Worm (Caenorhabditis elegans): ENCODE measurements around the gene C52B9.8.

DNA sequence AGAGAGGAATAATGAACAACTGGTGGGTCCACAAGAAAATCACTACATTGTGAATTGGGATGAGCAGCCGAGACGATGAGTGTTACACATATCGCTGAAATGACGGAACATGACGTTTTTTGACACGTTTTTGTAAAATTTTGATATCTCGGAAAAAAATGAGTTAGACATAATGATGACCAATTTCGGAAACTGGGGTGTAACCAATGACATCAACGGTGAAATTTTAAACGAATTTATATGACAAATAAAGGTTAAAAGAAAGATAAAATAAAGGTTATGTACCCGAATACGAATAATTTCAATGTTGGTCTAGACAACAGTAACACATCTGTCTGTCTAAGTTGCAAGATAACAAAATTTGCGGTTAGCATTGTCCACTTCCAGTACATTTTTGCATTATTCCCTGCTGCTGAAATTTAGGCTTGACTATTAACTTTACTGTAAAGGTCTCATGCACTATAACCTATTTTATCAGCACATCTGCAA, 32.2 kb downstream of the C52B9.8 start, which contains the start of the genes twk-28 and ets-9:
- no peak for TF ChIP-seq snpc-4 (tag; optimal IDR thresholded peaks at IDR 0.05)
- peak in 1 of 2 experiments; percentile 95 for TF ChIP-seq unc-62 (GFP tag; optimal IDR thresholded peaks at IDR 0.05 in 1 of 2)
- no peak for TF ChIP-seq unc-62 (tag; optimal IDR thresholded peaks at IDR 0.05)

Measured in whole organism, L4 larva.